Worm (Caenorhabditis elegans): ENCODE measurements around the gene col-153.
A peak's percentile ranks its signal among the peaks of the same experiment; 100 is the strongest.

Gene col-153

DNA sequence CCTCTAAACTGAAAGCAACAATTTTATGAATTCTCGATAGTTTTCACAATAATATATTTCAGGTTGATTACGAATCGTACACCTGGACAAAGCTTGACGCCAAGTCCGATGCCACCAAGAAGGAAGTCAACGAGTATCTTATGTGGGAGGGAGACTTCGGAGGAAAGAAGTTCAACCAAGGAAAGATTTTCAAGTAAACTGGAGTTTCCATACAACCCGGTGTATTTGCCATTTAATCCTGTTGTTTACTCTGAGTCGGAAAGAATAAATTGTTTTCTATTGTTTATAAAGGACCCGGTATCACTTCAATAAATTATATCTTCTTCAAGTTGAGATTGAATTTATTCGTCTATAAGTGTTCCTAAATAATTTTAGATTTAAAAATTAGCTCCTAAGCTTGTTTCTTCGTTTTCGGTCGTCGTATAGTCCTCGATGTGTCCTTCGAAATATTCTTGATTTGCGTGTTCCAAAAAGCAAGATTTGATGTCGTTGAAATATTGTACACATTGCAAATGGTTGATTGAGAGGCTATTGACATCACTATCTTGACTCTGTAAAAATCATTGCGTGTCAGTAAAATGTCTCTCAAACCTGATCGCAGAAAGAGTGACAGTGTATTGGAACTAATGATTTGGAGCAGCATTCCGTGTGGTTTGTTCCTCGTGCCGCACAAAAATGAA, 18.1 kb downstream of the col-153 start (continued):
- peak; percentile 79 for TF ChIP-seq snpc-3.4 (tag; optimal IDR thresholded peaks at IDR 0.05)
- no peak for TF ChIP-seq F57C9.4 (tag; optimal IDR thresholded peaks at IDR 0.05)
- no peak for TF ChIP-seq ama-1 (optimal IDR thresholded peaks at IDR 0.05)
- TF ChIP-seq ama-1 (GFP tag; optimal IDR thresholded peaks at IDR 0.05): peak in 1 of 2 experiments; percentile 92
- TF ChIP-seq T07F8.4 (tag; optimal IDR thresholded peaks at IDR 0.05): peak; percentile 38
- TF ChIP-seq lag-1 (GFP tag; IDR thresholded peaks at IDR 0.05): no peak
- TF ChIP-seq unc-130 (GFP tag; optimal IDR thresholded peaks at IDR 0.05): peak; percentile 51
- peak; percentile 69 for TF ChIP-seq madf-6 (GFP tag; IDR thresholded peaks at IDR 0.05)
- TF ChIP-seq nfyb-1 (GFP tag; IDR thresholded peaks at IDR 0.05): peak; percentile 52; the same call in 1 of the 2 replicates
- peak in 1 of 3 experiments; percentile 55 for TF ChIP-seq lin-35 (GFP tag; optimal IDR thresholded peaks at IDR 0.05)
- TF ChIP-seq let-526 (GFP tag; IDR thresholded peaks at IDR 0.05): no peak
- TF ChIP-seq F39B2.1 (GFP tag; IDR thresholded peaks at IDR 0.05): peak; percentile 56; the same call in 1 of the 2 replicates
- TF ChIP-seq F49E8.2 (tag; optimal IDR thresholded peaks at IDR 0.05; ENCODE audit: insufficient read depth): peak; percentile 83
- peak; percentile 27 for TF ChIP-seq ZK185.1 (tag; optimal IDR thresholded peaks at IDR 0.05; ENCODE audit: poor library complexity, severe bottlenecking)
- TF ChIP-seq bed-1 (GFP tag; IDR thresholded peaks at IDR 0.05): no peak
- no peak for TF ChIP-seq lsy-27 (tag; optimal IDR thresholded peaks at IDR 0.05; ENCODE audit: borderline replicate concordance, insufficient read depth)
- no peak for TF ChIP-seq hlh-12 (tag; optimal IDR thresholded peaks at IDR 0.05)
- peak; percentile 89 for TF ChIP-seq pha-4 (tag; optimal IDR thresholded peaks at IDR 0.05)
- peak; percentile 50 for TF ChIP-seq tlf-1 (GFP tag; optimal IDR thresholded peaks at IDR 0.05)
- TF ChIP-seq attf-6 (GFP tag; IDR thresholded peaks at IDR 0.05): 0 out of 2 replicates have a peak, but pooled peaks have one; percentile 13
- 0 out of 2 replicates have a peak, but pooled peaks have one; percentile 66 for TF ChIP-seq Y53G8AR.9 (GFP tag; conservative IDR thresholded peaks at IDR 0.05)
- TF ChIP-seq Y95B8A.8 (GFP tag; IDR thresholded peaks at IDR 0.05): peak; percentile 37; the same call in 1 of the 2 replicates
- no peak for TF ChIP-seq nfya-2 (GFP tag; IDR thresholded peaks at IDR 0.05)
- no peak for TF ChIP-seq rpc-1 (optimal IDR thresholded peaks at IDR 0.05)
- no peak for TF ChIP-seq rpc-1 (tag; optimal IDR thresholded peaks at IDR 0.05)
- TF ChIP-seq him-1 (tag; optimal IDR thresholded peaks at IDR 0.05): peak; percentile 76
- TF ChIP-seq lin-26 (GFP tag; IDR thresholded peaks at IDR 0.05): peak; percentile 17; the same call in 1 of the 2 replicates
- peak; percentile 41 for TF ChIP-seq ztf-22 (GFP tag; optimal IDR thresholded peaks at IDR 0.05)
- no peak for TF ChIP-seq F57A8.1 (GFP tag; optimal IDR thresholded peaks at IDR 0.05)
- TF ChIP-seq ceh-100 (GFP tag; IDR thresholded peaks at IDR 0.05): 0 out of 2 replicates have a peak, but pooled peaks have one; percentile 18
- peak; percentile 78 for TF ChIP-seq atf-7 (tag; optimal IDR thresholded peaks at IDR 0.05)
- peak; percentile 72 for TF ChIP-seq ets-4 (GFP tag; optimal IDR thresholded peaks at IDR 0.05)
- peak; percentile 22; the same call in 1 of the 2 replicates for TF ChIP-seq mcd-1 (GFP tag; IDR thresholded peaks at IDR 0.05)
- TF ChIP-seq snpc-4 (GFP tag; optimal IDR thresholded peaks at IDR 0.05): no peak
- TF ChIP-seq snpc-4 (tag; optimal IDR thresholded peaks at IDR 0.05): peak in 1 of 4 experiments; percentile 51

DNA sequence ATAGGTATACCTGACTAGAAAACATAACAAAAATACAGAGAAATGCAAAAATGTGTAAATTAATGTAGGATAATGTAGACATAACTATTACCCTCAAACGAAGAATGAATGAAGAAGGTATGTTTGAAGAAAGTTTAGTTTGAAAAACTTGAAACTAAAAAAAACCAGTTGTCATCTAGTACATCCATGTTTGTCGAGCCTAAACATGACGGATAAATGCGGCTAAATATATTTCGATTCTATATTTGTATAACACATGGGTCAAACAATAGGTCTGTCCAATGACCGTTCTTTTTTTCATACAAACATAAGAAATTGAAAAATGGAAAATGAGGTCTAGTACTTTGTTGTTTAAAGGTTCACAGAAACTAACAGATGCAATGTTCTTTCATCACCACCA, 20.5 kb downstream of the col-153 start, which contains the start of gene F17C11.22:
Gene F17C11.22, minus strand, starts transcription at position 101 of the 400 bp plus-strand sequence.
- TF ChIP-seq T26A5.8 (tag; optimal IDR thresholded peaks at IDR 0.05) (no peak), cebp-1 (GFP tag; IDR thresholded peaks at IDR 0.05) (no peak), cebp-1 (tag; optimal IDR thresholded peaks at IDR 0.05) (no peak), snpc-1.1 (tag; optimal IDR thresholded peaks at IDR 0.05; ENCODE audit: insufficient read depth) (no peak), lir-1 (GFP tag; conservative IDR thresholded peaks at IDR 0.05) (no peak), nfyb-1 (GFP tag; IDR thresholded peaks at IDR 0.05) (no peak)

Data from whole organism, young adult.